Fruit fly (Drosophila melanogaster) whole organism, embryonic: Measurements from ENCODE around the gene GILT3.

ENCODE experiments used
- ATbp ChIP-seq: fragments of 200-800 bp; sonication (Bioruptor generic); optimal IDR thresholded peaks from 2 replicates; lab custom pipeline; 2017; ENCODE audit warnings: missing biosample characterization, mild to moderate bottlenecking, missing genetic modification characterization, missing genetic modification reagents
- Ada2b ChIP-seq: fragments of 200-800 bp; sonication (Bioruptor generic); IDR thresholded peaks from 2 replicates; pipeline ENCODE4 v1.3.6; 2022; ENCODE audit warnings: missing biosample characterization, missing genetic modification characterization
- Blimp-1 ChIP-seq: fragments of 200-800 bp; sonication (Bioruptor generic); optimal IDR thresholded peaks from 3 replicates; lab custom pipeline; 2018; ENCODE audit warnings: missing biosample characterization, missing genetic modification characterization, mild to moderate bottlenecking, moderate library complexity, missing genetic modification reagents
- CG10321 ChIP-seq: fragments of 200-800 bp; sonication (Bioruptor generic); IDR thresholded peaks from 2 replicates; pipeline ENCODE4 v1.3.6; 2022; ENCODE audit warnings: missing biosample characterization, missing genetic modification characterization
- CG10462 ChIP-seq: fragments of 200-800 bp; sonication (Bioruptor generic); optimal IDR thresholded peaks from 2 replicates; lab custom pipeline; 2016; ENCODE audit warnings: missing biosample characterization, missing genetic modification characterization
- CG10543 ChIP-seq: fragments of 200-800 bp; sonication (Bioruptor generic); optimal IDR thresholded peaks from 3 replicates; lab custom pipeline; 2017; ENCODE audit warnings: missing biosample characterization, mild to moderate bottlenecking, missing genetic modification characterization, moderate library complexity
- CG11398 ChIP-seq: fragments of 200-800 bp; sonication (Bioruptor generic); optimal IDR thresholded peaks from 2 replicates; lab custom pipeline; 2016; ENCODE audit warnings: missing biosample characterization, missing genetic modification characterization
- CG11456 ChIP-seq: fragments of 200-800 bp; sonication (Bioruptor generic); IDR thresholded peaks from 3 replicates; pipeline ENCODE4 v1.3.6; 2022; ENCODE audit warnings: missing biosample characterization, missing genetic modification characterization
- CG12071 ChIP-seq: fragments of 200-800 bp; sonication (Bioruptor generic); optimal IDR thresholded peaks from 3 replicates; lab custom pipeline; 2018; ENCODE audit warnings: missing biosample characterization, mild to moderate bottlenecking, missing genetic modification characterization
- CG13894 ChIP-seq: fragments of 200-800 bp; sonication (Bioruptor generic); optimal IDR thresholded peaks from 3 replicates; lab custom pipeline; 2018; ENCODE audit warnings: missing biosample characterization, mild to moderate bottlenecking, missing genetic modification characterization, moderate library complexity
- CG15601 ChIP-seq: fragments of 200-800 bp; sonication (Bioruptor generic); optimal IDR thresholded peaks from 3 replicates; lab custom pipeline; 2019; ENCODE audit warnings: missing biosample characterization, mild to moderate bottlenecking, missing genetic modification characterization, moderate library complexity
- CG17328 ChIP-seq: fragments of 200-800 bp; sonication (Bioruptor generic); IDR thresholded peaks from 2 replicates; pipeline ENCODE4 v1.3.6; 2022; ENCODE audit warnings: missing biosample characterization, missing genetic modification characterization
- CG17359 ChIP-seq: fragments of 200-800 bp; sonication (Bioruptor generic); optimal IDR thresholded peaks from 3 replicates; lab custom pipeline; 2018; ENCODE audit warnings: missing biosample characterization, mild to moderate bottlenecking, missing genetic modification characterization, moderate library complexity
- CG2202 ChIP-seq: fragments of 200-800 bp; sonication (Bioruptor generic); optimal IDR thresholded peaks from 2 replicates; lab custom pipeline; 2018; ENCODE audit warnings: missing biosample characterization, mild to moderate bottlenecking, missing genetic modification characterization
- CG2875 ChIP-seq: fragments of 200-800 bp; sonication (Bioruptor generic); optimal IDR thresholded peaks from 2 replicates; lab custom pipeline; 2017; ENCODE audit warnings: missing biosample characterization, mild to moderate bottlenecking, missing genetic modification characterization, missing genetic modification reagents
- CG34376 ChIP-seq: fragments of 200-800 bp; sonication (Bioruptor generic); optimal IDR thresholded peaks from 2 replicates; lab custom pipeline; 2018; ENCODE audit warnings: missing biosample characterization, mild to moderate bottlenecking, missing genetic modification characterization
- CG3726 ChIP-seq: fragments of 200-800 bp; sonication (Bioruptor generic); IDR thresholded peaks from 3 replicates; pipeline ENCODE4, ENCODE4 v1.3.6; 2022; ENCODE audit warnings: missing biosample characterization, missing genetic modification characterization
- CG6254 ChIP-seq: fragments of 200-800 bp; sonication (Bioruptor generic); optimal IDR thresholded peaks from 3 replicates; lab custom pipeline; 2017; ENCODE audit warnings: mild to moderate bottlenecking, missing biosample characterization, missing genetic modification reagents, missing genetic modification characterization
- CG6689 ChIP-seq: fragments of 200-800 bp; sonication (Bioruptor generic); IDR thresholded peaks from 2 replicates; pipeline ENCODE4 v1.3.6; 2022; ENCODE audit warnings: missing biosample characterization, missing genetic modification characterization
- CG6791 ChIP-seq: fragments of 200-800 bp; sonication (Bioruptor generic); IDR thresholded peaks from 3 replicates; pipeline ENCODE4 v1.3.6; 2022; ENCODE audit warnings: missing biosample characterization, missing genetic modification characterization; ENCODE audit not compliant: partially characterized antibody
- CG7372 ChIP-seq: fragments of 200-800 bp; sonication (Bioruptor generic); IDR thresholded peaks from 2 replicates; pipeline ENCODE4 v1.3.6; 2022; ENCODE audit warnings: missing biosample characterization, missing genetic modification characterization
- CG8388 ChIP-seq: fragments of 200-800 bp; sonication (Bioruptor generic); optimal IDR thresholded peaks from 2 replicates; lab custom pipeline; 2019; ENCODE audit warnings: missing biosample characterization, mild to moderate bottlenecking, missing genetic modification characterization, moderate library complexity
- CG9609 ChIP-seq: fragments of 200-800 bp; sonication (Bioruptor generic); optimal IDR thresholded peaks from 3 replicates; lab custom pipeline; 2016; ENCODE audit warnings: missing biosample characterization, missing genetic modification characterization
- Dref ChIP-seq: fragments of 200-800 bp; sonication (Bioruptor generic); IDR thresholded peaks from 2 replicates; pipeline ENCODE4 v1.3.6; 2022; ENCODE audit warnings: missing biosample characterization, missing genetic modification characterization
- Drgx ChIP-seq: fragments of 200-800 bp; sonication (Bioruptor generic); IDR thresholded peaks from 2 replicates; pipeline ENCODE4 v1.3.6; 2022; ENCODE audit warnings: missing biosample characterization, missing genetic modification characterization
- Fer2 ChIP-seq: fragments of 200-800 bp; sonication (Bioruptor generic); optimal IDR thresholded peaks from 2 replicates; lab custom pipeline; 2018; ENCODE audit warnings: missing biosample characterization, mild to moderate bottlenecking, missing genetic modification characterization, moderate library complexity
- Kr ChIP-seq: fragments of 200-800 bp; sonication (Bioruptor generic); optimal IDR thresholded peaks from 2 replicates; lab custom pipeline; 2017; ENCODE audit warnings: missing biosample characterization, mild to moderate bottlenecking, missing genetic modification characterization
- Lhr ChIP-seq: fragments of 200-800 bp; sonication (Bioruptor generic); optimal IDR thresholded peaks from 3 replicates; lab custom pipeline; 2017; ENCODE audit warnings: mild to moderate bottlenecking, missing biosample characterization, missing genetic modification reagents, missing genetic modification characterization
- Mes4 ChIP-seq: fragments of 200-800 bp; sonication (Bioruptor generic); optimal IDR thresholded peaks from 2 replicates; lab custom pipeline; 2016; ENCODE audit warnings: missing biosample characterization, missing genetic modification characterization
- Myb ChIP-seq: fragments of 200-800 bp; sonication (Bioruptor generic); optimal IDR thresholded peaks from 2 replicates; lab custom pipeline; 2016; ENCODE audit warnings: missing biosample characterization, missing genetic modification characterization
- Rfx ChIP-seq: fragments of 200-800 bp; sonication (Bioruptor generic); IDR thresholded peaks from 2 replicates; pipeline ENCODE4 v1.3.6; 2022; ENCODE audit warnings: missing biosample characterization, missing genetic modification characterization
- Taf1 ChIP-seq: fragments of 200-800 bp; sonication (Bioruptor generic); IDR thresholded peaks from 2 replicates; pipeline ENCODE4 v1.3.6; 2022; ENCODE audit warnings: missing biosample characterization, missing genetic modification characterization
- ash1 ChIP-seq: fragments of 200-800 bp; sonication (Bioruptor generic); optimal IDR thresholded peaks from 2 replicates; lab custom pipeline; 2018; ENCODE audit warnings: missing biosample characterization, mild to moderate bottlenecking, missing genetic modification characterization
- dati ChIP-seq: fragments of 200-800 bp; sonication (Bioruptor generic); IDR thresholded peaks from 2 replicates; pipeline ENCODE4 v1.3.6; 2022; ENCODE audit warnings: missing biosample characterization, missing genetic modification characterization
- dimm ChIP-seq: fragments of 200-800 bp; sonication (Bioruptor generic); IDR thresholded peaks from 2 replicates; pipeline ENCODE4 v1.3.6; 2022; ENCODE audit warnings: missing biosample characterization, missing genetic modification characterization
- esg ChIP-seq: fragments of 200-800 bp; sonication (Bioruptor generic); conservative IDR thresholded peaks from 2 replicates; pipeline ENCODE4 v1.3.6; 2022; ENCODE audit warnings: missing biosample characterization, missing genetic modification characterization
- gcm ChIP-seq: fragments of 200-800 bp; sonication (Bioruptor generic); optimal IDR thresholded peaks from 2 replicates; lab custom pipeline; 2019; ENCODE audit warnings: missing biosample characterization, mild to moderate bottlenecking, missing genetic modification characterization, moderate library complexity
- gcm2 ChIP-seq: fragments of 200-800 bp; sonication (Bioruptor generic); optimal IDR thresholded peaks from 2 replicates; lab custom pipeline; 2016; ENCODE audit warnings: missing biosample characterization, missing genetic modification characterization
- grn ChIP-seq: fragments of 200-800 bp; sonication (Bioruptor generic); optimal IDR thresholded peaks from 3 replicates; lab custom pipeline; 2017; ENCODE audit warnings: missing biosample characterization, missing genetic modification characterization
- gsb-n ChIP-seq: fragments of 200-800 bp; sonication (Bioruptor generic); optimal IDR thresholded peaks from 3 replicates; lab custom pipeline; 2018; ENCODE audit warnings: missing biosample characterization, mild to moderate bottlenecking, missing genetic modification characterization
- h ChIP-seq: fragments of >200 bp; optimal IDR thresholded peaks from 2 replicates; lab custom pipeline; 2017
- knrl ChIP-seq: fragments of 200-800 bp; sonication (Bioruptor generic); IDR thresholded peaks from 3 replicates; pipeline ENCODE4 v1.3.6; 2022; ENCODE audit warnings: missing biosample characterization, missing genetic modification characterization; ENCODE audit not compliant: partially characterized antibody
- mam ChIP-seq: fragments of 200-800 bp; sonication (Bioruptor generic); optimal IDR thresholded peaks from 3 replicates; lab custom pipeline; 2016; ENCODE audit warnings: missing biosample characterization, missing genetic modification characterization
- mld ChIP-seq: fragments of 200-800 bp; sonication (Bioruptor generic); IDR thresholded peaks from 3 replicates; pipeline ENCODE4 v1.3.6; 2022; ENCODE audit warnings: missing biosample characterization, missing genetic modification characterization; ENCODE audit not compliant: partially characterized antibody
- nerfin-1 ChIP-seq: fragments of 200-800 bp; sonication (Bioruptor generic); optimal IDR thresholded peaks from 3 replicates; lab custom pipeline; 2019; ENCODE audit warnings: missing biosample characterization, mild to moderate bottlenecking, missing genetic modification characterization, moderate library complexity
- pita ChIP-seq: fragments of 200-800 bp; sonication (Bioruptor generic); optimal IDR thresholded peaks from 2 replicates; lab custom pipeline; 2017; ENCODE audit warnings: missing biosample characterization, mild to moderate bottlenecking, missing genetic modification characterization
- pnt ChIP-seq: fragments of 200-800 bp; sonication (Bioruptor generic); optimal IDR thresholded peaks from 3 replicates; lab custom pipeline; 2016; ENCODE audit warnings: missing biosample characterization, missing genetic modification characterization
- sim ChIP-seq: fragments of 200-800 bp; sonication (Bioruptor generic); IDR thresholded peaks from 2 replicates; pipeline ENCODE4 v1.3.6; 2022; ENCODE audit warnings: missing biosample characterization, missing genetic modification characterization
- trh ChIP-seq: fragments of 200-800 bp; sonication (Bioruptor generic); optimal IDR thresholded peaks from 2 replicates; lab custom pipeline; 2016; ENCODE audit warnings: missing biosample characterization, missing genetic modification characterization
- unc-4 ChIP-seq: fragments of 200-800 bp; sonication (Bioruptor generic); IDR thresholded peaks from 2 replicates; pipeline ENCODE4 v1.3.6; 2022; ENCODE audit warnings: missing biosample characterization, missing genetic modification characterization; ENCODE audit not compliant: partially characterized antibody

GILT3 gene

dm6 chr3R:23723381-23724034 is 46.4 kb downstream of the GILT3 start (continued):
- TF ChIP-seq dimm, result peak; percentile 39; the same call in 1 of the 2 replicates
- TF ChIP-seq CG15601 (tag; lab: Kevin White, UChicago), result peak; percentile 60
- TF ChIP-seq CG13894 (tag; lab: Kevin White, UChicago), result no peak
- TF ChIP-seq CG2202 (tag; lab: Kevin White, UChicago), result peak; percentile 10
- TF ChIP-seq nerfin-1 (tag; lab: Kevin White, UChicago), result peak; percentile 54
- no peak for TF ChIP-seq mam (GFP tag; lab: Kevin White, UChicago)
- TF ChIP-seq mld (GFP tag; lab: Robert Waterston, UW), result no peak
- TF ChIP-seq knrl (GFP tag; lab: Robert Waterston, UW), result no peak
- TF ChIP-seq ash1 (GFP tag; lab: Kevin White, UChicago), result peak; percentile 4
- peak; percentile 93 for TF ChIP-seq ATbp (GFP tag; lab: Kevin White, UChicago)
- no peak for TF ChIP-seq Kr
- no peak for TF ChIP-seq CG6689
- TF ChIP-seq CG11456 (GFP tag; lab: Robert Waterston, UW), result 0 out of 3 replicates have a peak, but pooled peaks have one; percentile 59
- peak; percentile 54 for TF ChIP-seq gsb-n (tag; lab: Kevin White, UChicago)
- peak; percentile 84 for TF ChIP-seq CG17359 (tag; lab: Kevin White, UChicago)
- peak; percentile 94 for TF ChIP-seq CG12071 (GFP tag; lab: Kevin White, UChicago)
- no peak for TF ChIP-seq Dref (GFP tag; lab: Robert Waterston, UW)
- peak; percentile 75 for TF ChIP-seq Blimp-1 (GFP tag; lab: Kevin White, UChicago)
- no peak for TF ChIP-seq Fer2
- peak; percentile 21 for TF ChIP-seq CG10462
- TF ChIP-seq pnt (GFP tag; lab: Kevin White, UChicago), result peak; percentile 60
- peak; percentile 22 for TF ChIP-seq Myb (GFP tag; lab: Kevin White, UChicago)
- 0 out of 2 replicates have a peak, but pooled peaks have one; percentile 19 for TF ChIP-seq dati (GFP tag; lab: Robert Waterston, UW)
- peak; percentile 71 for TF ChIP-seq CG6254 (GFP tag; lab: Kevin White, UChicago)
- peak; percentile 72 for TF ChIP-seq sim
- TF ChIP-seq Rfx (GFP tag; lab: Robert Waterston, UW), result peak; percentile 58; the same call in 1 of the 2 replicates
- no peak for TF ChIP-seq unc-4 (GFP tag; lab: Robert Waterston, UW)
- TF ChIP-seq h (lab: Kevin White, UChicago), result no peak
- TF ChIP-seq Ada2b (GFP tag; lab: Robert Waterston, UW), result peak; percentile 52
- TF ChIP-seq gcm2 (GFP tag; lab: Kevin White, UChicago), result no peak
- TF ChIP-seq CG8388, result no peak
- TF ChIP-seq Mes4 (GFP tag; lab: Kevin White, UChicago), result peak; percentile 47
- TF ChIP-seq CG10543 (GFP tag; lab: Kevin White, UChicago), result peak; percentile 44
- peak; percentile 15; the same call in 1 of the 2 replicates for TF ChIP-seq Taf1 (GFP tag; lab: Robert Waterston, UW)
- TF ChIP-seq CG10321 (GFP tag; lab: Robert Waterston, UW), result peak; percentile 51
- peak; percentile 38; the same call in 1 of the 2 replicates for TF ChIP-seq CG17328
- peak; percentile 88 for TF ChIP-seq CG34376
- no peak for TF ChIP-seq CG6791 (GFP tag; lab: Robert Waterston, UW)
- no peak for TF ChIP-seq Lhr (GFP tag; lab: Kevin White, UChicago)
- peak; percentile 56; the same call in 1 of the 2 replicates for TF ChIP-seq Drgx (GFP tag; lab: Robert Waterston, UW)
- peak; percentile 79; the same call in 2 of the 3 replicates for TF ChIP-seq CG3726 (GFP tag; lab: Robert Waterston, UW)
- peak; percentile 76 for TF ChIP-seq trh (GFP tag; lab: Kevin White, UChicago)
- peak; percentile 68 for TF ChIP-seq CG2875 (GFP tag; lab: Kevin White, UChicago)
- peak; percentile 71 for TF ChIP-seq grn (GFP tag; lab: Kevin White, UChicago)
- TF ChIP-seq CG7372 (GFP tag; lab: Robert Waterston, UW), result no peak
- TF ChIP-seq gcm (GFP tag; lab: Kevin White, UChicago), result peak; percentile 26
- TF ChIP-seq pita (GFP tag; lab: Kevin White, UChicago), result no peak
- TF ChIP-seq CG11398 (GFP tag; lab: Kevin White, UChicago), result peak; percentile 54
- TF ChIP-seq CG9609 (GFP tag; lab: Kevin White, UChicago), result no peak
- TF ChIP-seq esg (GFP tag; lab: Robert Waterston, UW), result no peak
